Fruit fly (Drosophila melanogaster): ENCODE measurements around the gene aay.

The aay gene

dm6 chr3L:9401354-9402156 lies 21.5 kb upstream of the aay start (continued):
- TF ChIP-seq pros (GFP tag; optimal IDR thresholded peaks at IDR 0.05) (peak; percentile 70), sr (GFP tag; IDR thresholded peaks at IDR 0.05) (peak; percentile 57; the same call in 1 of the 3 replicates), so (GFP tag; IDR thresholded peaks at IDR 0.05) (peak; percentile 42; the same call in 1 of the 3 replicates), CG10321 (GFP tag; IDR thresholded peaks at IDR 0.05) (peak; percentile 58; the same call in 1 of the 2 replicates), CG12071 (GFP tag; optimal IDR thresholded peaks at IDR 0.05) (no peak), disco-r (GFP tag; optimal IDR thresholded peaks at IDR 0.05) (no peak), eve (GFP tag; optimal IDR thresholded peaks at IDR 0.05) (peak in 1 of 2 experiments; percentile 85), CG15479 (GFP tag; optimal IDR thresholded peaks at IDR 0.05) (peak; percentile 91), ab (GFP tag; optimal IDR thresholded peaks at IDR 0.05) (no peak), seq (GFP tag; IDR thresholded peaks at IDR 0.05) (peak; percentile 49; the same call in 1 of the 2 replicates), lbe (GFP tag; optimal IDR thresholded peaks at IDR 0.05) (peak; percentile 14), Hr3 (GFP tag; optimal IDR thresholded peaks at IDR 0.05) (no peak), chinmo (GFP tag; IDR thresholded peaks at IDR 0.05; ENCODE audit: partially characterized antibody) (peak; percentile 83; the same call in 3 of the 4 replicates), CG17385 (GFP tag; optimal IDR thresholded peaks at IDR 0.05) (peak; percentile 11), sd (tag; optimal IDR thresholded peaks at IDR 0.05) (peak; percentile 94), CG42726 (GFP tag; IDR thresholded peaks at IDR 0.05; ENCODE audit: partially characterized antibody) (no peak), CG34422 (GFP tag; IDR thresholded peaks at IDR 0.05) (peak; percentile 6; the same call in 1 of the 3 replicates), Med (GFP tag) (peak; percentile 48), bsh (GFP tag; optimal IDR thresholded peaks at IDR 0.05) (peak in 1 of 2 experiments; percentile 12), CG33557 (GFP tag; optimal IDR thresholded peaks at IDR 0.05) (no peak), CG10462 (GFP tag; optimal IDR thresholded peaks at IDR 0.05) (no peak), lola (GFP tag; optimal IDR thresholded peaks at IDR 0.05) (peak in 1 of 3 experiments; percentile 73), CG34376 (GFP tag; optimal IDR thresholded peaks at IDR 0.05) (peak; percentile 10), trem (tag; optimal IDR thresholded peaks at IDR 0.05) (no peak), nom (GFP tag; optimal IDR thresholded peaks at IDR 0.05) (peak; percentile 39), Nf-YB (GFP tag; optimal IDR thresholded peaks at IDR 0.05) (no peak), cg (GFP tag; optimal IDR thresholded peaks at IDR 0.05) (peak; percentile 90), stwl (tag; optimal IDR thresholded peaks at IDR 0.05) (no peak), CG11695 (GFP tag; IDR thresholded peaks at IDR 0.05) (0 out of 3 replicates have a peak, but pooled peaks have one; percentile 6)

DNA sequence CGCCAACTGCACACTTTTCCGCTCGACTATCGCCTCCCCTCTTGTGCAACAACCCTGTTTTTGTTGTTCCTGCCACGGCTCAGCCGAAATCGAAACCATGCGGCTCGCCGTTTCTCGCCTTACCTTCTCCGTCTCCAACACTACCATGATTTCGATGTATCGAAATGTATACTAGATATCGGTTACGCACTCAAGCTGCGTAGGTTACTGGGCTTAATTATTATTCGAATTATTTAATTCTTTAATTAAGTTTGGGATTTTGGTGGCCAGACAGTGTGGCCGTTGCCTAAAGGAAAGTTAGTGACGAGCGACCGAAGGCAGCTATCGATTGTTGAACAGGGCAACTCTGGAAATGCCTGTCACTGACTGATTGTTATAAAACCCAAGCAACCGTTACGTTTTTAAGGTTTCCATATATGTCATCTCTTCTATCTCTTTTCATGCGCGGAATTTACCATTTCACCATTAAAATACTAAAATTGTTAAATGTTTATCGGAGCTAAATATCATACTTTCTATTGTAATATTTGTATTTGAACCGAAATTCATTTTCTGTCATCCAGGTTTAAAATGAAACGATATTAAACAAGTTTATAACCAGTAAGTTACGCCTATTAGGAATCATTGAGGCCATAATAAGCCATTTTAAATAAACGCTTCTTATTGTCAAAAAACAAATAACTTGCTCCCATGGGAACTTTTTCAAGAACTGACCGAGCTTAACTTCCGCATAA lies 20.7 kb upstream of the aay start, which contains the start of gene eIF4E1:
Gene eIF4E1 (minus strand): TSS at position 304 of the 734 bp plus-strand sequence.
- TF ChIP-seq inv (GFP tag; IDR thresholded peaks at IDR 0.05; ENCODE audit: partially characterized antibody) (peak; percentile 81), Max (GFP tag; optimal IDR thresholded peaks at IDR 0.05) (peak; percentile 60), kah (GFP tag; optimal IDR thresholded peaks at IDR 0.05) (no peak), CG13775 (GFP tag; optimal IDR thresholded peaks at IDR 0.05) (peak; percentile 8), CG30020 (tag; optimal IDR thresholded peaks at IDR 0.05) (peak; percentile 14), Dll (GFP tag; IDR thresholded peaks at IDR 0.05; ENCODE audit: partially characterized antibody) (peak; percentile 72), MESR4 (GFP tag; optimal IDR thresholded peaks at IDR 0.05) (peak; percentile 86), CG14710 (tag; optimal IDR thresholded peaks at IDR 0.05) (peak; percentile 71), mirr (GFP tag; optimal IDR thresholded peaks at IDR 0.05) (no peak), Xbp1 (GFP tag; optimal IDR thresholded peaks at IDR 0.05) (peak; percentile 46), Nf-YC (tag; optimal IDR thresholded peaks at IDR 0.05) (peak; percentile 47), Scr (GFP tag; IDR thresholded peaks at IDR 0.05; ENCODE audit: partially characterized antibody) (peak; percentile 76), CG12769 (tag; optimal IDR thresholded peaks at IDR 0.05) (peak; percentile 18), Xrp1 (GFP tag; IDR thresholded peaks at IDR 0.05) (no peak), E2f1 (GFP tag; IDR thresholded peaks at IDR 0.05) (no peak), CG13624 (GFP tag; optimal IDR thresholded peaks at IDR 0.05) (peak; percentile 40), Gug (GFP tag; IDR thresholded peaks at IDR 0.05) (peak; percentile 33; the same call in 1 of the 4 replicates), Rfx (GFP tag; IDR thresholded peaks at IDR 0.05) (peak; percentile 65)

Data from whole organism, embryonic.